Worm (Caenorhabditis elegans) whole organism, mixed stage, embryonic: ENCODE data around the gene Y53F4B.43.

Experiments used
- elt-3 ChIP-seq: fragments of 150-350 bp; optimal IDR thresholded peaks from 2 replicates; lab custom pipeline; 2014; ENCODE audit warnings: missing biosample characterization, missing genetic modification characterization
- lin-13 ChIP-seq: fragments of 150-350 bp; optimal IDR thresholded peaks from 2 replicates; lab custom pipeline; 2014; ENCODE audit warnings: missing biosample characterization, missing genetic modification characterization
- mab-5 ChIP-seq: fragments of 150-350 bp; optimal IDR thresholded peaks from 2 replicates; lab custom pipeline; 2014; ENCODE audit warnings: missing biosample characterization, missing genetic modification characterization
- mls-2 ChIP-seq: sonication (generic microtip); optimal IDR thresholded peaks from 2 replicates; lab custom pipeline; 2016; ENCODE audit warnings: mild to moderate bottlenecking, missing genetic modification characterization, moderate library complexity, missing compliant biosample characterization
- nhr-237 ChIP-seq: fragments of 150-350 bp; optimal IDR thresholded peaks from 2 replicates; lab custom pipeline; 2014; ENCODE audit warnings: missing biosample characterization, missing genetic modification characterization
- nhr-28 ChIP-seq: fragments of 150-350 bp; optimal IDR thresholded peaks from 2 replicates; lab custom pipeline; 2014; ENCODE audit warnings: missing biosample characterization, missing genetic modification characterization
- sem-2 ChIP-seq: fragments of 200-800 bp; sonication (Bioruptor generic); optimal IDR thresholded peaks from 2 replicates; lab custom pipeline; 2018; ENCODE audit warnings: mild to moderate bottlenecking, missing genetic modification characterization, missing compliant biosample characterization
- unc-39 ChIP-seq: fragments of 150-350 bp; optimal IDR thresholded peaks from 2 replicates; lab custom pipeline; 2014; ENCODE audit warnings: missing biosample characterization, missing genetic modification characterization

DNA sequence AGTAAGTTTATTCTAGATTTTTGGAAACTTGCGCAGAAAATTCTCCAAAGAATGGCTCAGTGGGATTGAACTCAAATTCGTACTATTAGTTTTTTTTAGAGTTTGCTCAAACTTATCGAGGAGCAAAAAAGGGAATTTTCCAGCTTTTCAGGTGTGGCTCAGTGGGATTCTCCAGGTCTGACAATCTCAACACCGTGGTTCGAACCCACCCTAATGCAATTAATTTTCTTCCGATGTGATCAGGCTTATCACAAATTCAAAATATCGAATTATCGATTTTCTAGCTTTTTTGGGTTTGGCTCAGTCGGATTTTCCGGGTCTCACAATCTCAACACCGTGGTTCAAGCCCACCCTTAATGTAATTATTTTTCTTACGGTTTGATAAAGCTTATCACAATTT, 21.9 kb upstream of the Y53F4B.43 start:
- TF ChIP-seq mab-5 (tag; lab: Kevin White, UChicago) (no peak), elt-3 (no peak), mls-2 (tag; lab: Kevin White, UChicago) (no peak), nhr-28 (tag; lab: Kevin White, UChicago) (no peak), sem-2 (GFP tag; lab: Kevin White, UChicago) (no peak), lin-13 (tag; lab: Kevin White, UChicago) (no peak), nhr-237 (no peak), unc-39 (no peak)
